Worm (Caenorhabditis elegans): ENCODE data around the gene djr-1.1.

djr-1.1 gene

ce11 chrII:325639-326350, 35.4 kb downstream of the djr-1.1 start, which contains the start of gene sgcb-1:
TSS of gene sgcb-1 (plus strand) at chrII:326300.
- TF ChIP-seq dao-5 (tag; optimal IDR thresholded peaks at IDR 0.05) (no peak), him-1 (tag; optimal IDR thresholded peaks at IDR 0.05) (no peak), W03F9.2 (tag; optimal IDR thresholded peaks at IDR 0.05) (no peak)

- no peak for TF ChIP-seq him-1 (tag; optimal IDR thresholded peaks at IDR 0.05)
- TF ChIP-seq dao-5 (tag; optimal IDR thresholded peaks at IDR 0.05), result no peak
- TF ChIP-seq W03F9.2 (tag; optimal IDR thresholded peaks at IDR 0.05), result no peak
These were observed 42.0 kb downstream of the djr-1.1 start, which contains the start of gene cbn-1 for ce11 chrII:332419-332818. TSS of gene cbn-1 (minus strand) at chrII:332519.

ce11 chrII:333853-334449, 43.6 kb downstream of the djr-1.1 start:
- TF ChIP-seq dao-5 (tag; optimal IDR thresholded peaks at IDR 0.05) (no peak), him-1 (tag; optimal IDR thresholded peaks at IDR 0.05) (no peak), W03F9.2 (tag; optimal IDR thresholded peaks at IDR 0.05) (no peak)

ce11 chrII:334828-335227, 44.4 kb downstream of the djr-1.1 start:
- TF ChIP-seq W03F9.2 (tag; optimal IDR thresholded peaks at IDR 0.05) (no peak), dao-5 (tag; optimal IDR thresholded peaks at IDR 0.05) (no peak), him-1 (tag; optimal IDR thresholded peaks at IDR 0.05) (no peak)

- TF ChIP-seq him-1 (tag; optimal IDR thresholded peaks at IDR 0.05) (no peak), W03F9.2 (tag; optimal IDR thresholded peaks at IDR 0.05) (no peak)
These were observed 47.0 kb downstream of the djr-1.1 start, which contains the start of gene cpn-2 for ce11 chrII:337233-337832. TSS of gene cpn-2 (plus strand) at chrII:337782.

ce11 chrII:340224-340623, 49.8 kb downstream of the djr-1.1 start, which contains the start of gene clc-31:
TSS of gene clc-31 (plus strand) at chrII:340524.
- TF ChIP-seq dao-5 (tag; optimal IDR thresholded peaks at IDR 0.05) (no peak), him-1 (tag; optimal IDR thresholded peaks at IDR 0.05) (no peak), W03F9.2 (tag; optimal IDR thresholded peaks at IDR 0.05) (no peak)

ce11 chrII:340714-341113, 50.3 kb downstream of the djr-1.1 start:
- no peak for TF ChIP-seq dao-5 (tag; optimal IDR thresholded peaks at IDR 0.05)

- no peak for TF ChIP-seq dao-5 (tag; optimal IDR thresholded peaks at IDR 0.05)
- no peak for TF ChIP-seq W03F9.2 (tag; optimal IDR thresholded peaks at IDR 0.05)
- no peak for TF ChIP-seq him-1 (tag; optimal IDR thresholded peaks at IDR 0.05)
These were observed 50.9 kb downstream of the djr-1.1 start for ce11 chrII:341282-341681.

Data from whole organism, L4/young adult.